Fruit fly (Drosophila melanogaster) whole organism, embryonic: ENCODE data around the gene mRpS31.

Source experiments
- Aef1 ChIP-seq: fragments of 200-800 bp; sonication (Bioruptor generic); IDR thresholded peaks from 3 replicates; pipeline ENCODE4 v1.3.6; 2022; ENCODE audit warnings: missing biosample characterization, missing genetic modification characterization
- Antp ChIP-seq: fragments of 200-800 bp; sonication (Bioruptor generic); optimal IDR thresholded peaks from 3 replicates; lab custom pipeline; 2016; ENCODE audit warnings: missing biosample characterization, missing genetic modification characterization
- Bteb2 ChIP-seq: fragments of 200-800 bp; sonication (Bioruptor generic); optimal IDR thresholded peaks from 2 replicates; lab custom pipeline; 2016; ENCODE audit warnings: missing biosample characterization, missing genetic modification characterization
- CG10267 ChIP-seq: fragments of 200-800 bp; sonication (Bioruptor generic); optimal IDR thresholded peaks from 2 replicates; lab custom pipeline; 2018; ENCODE audit warnings: missing biosample characterization, mild to moderate bottlenecking, missing genetic modification characterization, moderate library complexity
- CG10274 ChIP-seq: fragments of 200-800 bp; sonication (Bioruptor generic); optimal IDR thresholded peaks from 3 replicates; lab custom pipeline; 2017; ENCODE audit warnings: missing biosample characterization, mild to moderate bottlenecking, missing genetic modification characterization
- CG11085 ChIP-seq: fragments of 200-800 bp; sonication (Bioruptor generic); IDR thresholded peaks from 2 replicates; pipeline ENCODE4 v1.3.6; 2022; ENCODE audit warnings: missing biosample characterization, missing genetic modification characterization
- CG11696 ChIP-seq: fragments of 200-800 bp; sonication (Bioruptor generic); IDR thresholded peaks from 2 replicates; pipeline ENCODE4 v1.3.6; 2022; ENCODE audit warnings: missing biosample characterization, missing genetic modification characterization
- CG12071 ChIP-seq: fragments of 200-800 bp; sonication (Bioruptor generic); optimal IDR thresholded peaks from 3 replicates; lab custom pipeline; 2018; ENCODE audit warnings: missing biosample characterization, mild to moderate bottlenecking, missing genetic modification characterization
- CG12104 ChIP-seq: fragments of 200-800 bp; sonication (Bioruptor generic); optimal IDR thresholded peaks from 3 replicates; lab custom pipeline; 2016; ENCODE audit warnings: missing biosample characterization, missing genetic modification characterization
- CG12236 ChIP-seq: fragments of 200-800 bp; sonication (Bioruptor generic); optimal IDR thresholded peaks from 2 replicates; lab custom pipeline; 2016; ENCODE audit warnings: missing biosample characterization, missing genetic modification characterization
- CG14441 ChIP-seq: fragments of 200-800 bp; sonication (Bioruptor generic); IDR thresholded peaks from 2 replicates; pipeline ENCODE4 v1.3.6; 2022; ENCODE audit warnings: missing biosample characterization, missing genetic modification characterization
- CG1647 ChIP-seq: fragments of 200-800 bp; sonication (Bioruptor generic); optimal IDR thresholded peaks from 3 replicates; lab custom pipeline; 2016; ENCODE audit warnings: missing biosample characterization, missing genetic modification characterization
- CG17328 ChIP-seq: fragments of 200-800 bp; sonication (Bioruptor generic); IDR thresholded peaks from 2 replicates; pipeline ENCODE4 v1.3.6; 2022; ENCODE audit warnings: missing biosample characterization, missing genetic modification characterization
- CG1792 ChIP-seq: fragments of 200-800 bp; sonication (Bioruptor generic); optimal IDR thresholded peaks from 2 replicates; lab custom pipeline; 2016; ENCODE audit warnings: missing biosample characterization, missing genetic modification characterization
- CG18599 ChIP-seq: fragments of 200-800 bp; sonication (Bioruptor generic); optimal IDR thresholded peaks from 3 replicates; lab custom pipeline; 2017; ENCODE audit warnings: missing biosample characterization, missing genetic modification characterization, mild to moderate bottlenecking, moderate library complexity, missing genetic modification reagents
- CG2120 ChIP-seq: fragments of 200-800 bp; sonication (Bioruptor generic); optimal IDR thresholded peaks from 3 replicates; lab custom pipeline; 2016; ENCODE audit warnings: missing biosample characterization, missing genetic modification characterization
- CG6175 ChIP-seq: fragments of 200-800 bp; sonication (Bioruptor generic); IDR thresholded peaks from 3 replicates; pipeline ENCODE4 v1.3.6; 2022; ENCODE audit warnings: missing biosample characterization, missing genetic modification characterization
- CG8388 ChIP-seq: fragments of 200-800 bp; sonication (Bioruptor generic); optimal IDR thresholded peaks from 2 replicates; lab custom pipeline; 2019; ENCODE audit warnings: missing biosample characterization, mild to moderate bottlenecking, missing genetic modification characterization, moderate library complexity
- D19A ChIP-seq: fragments of 200-800 bp; optimal IDR thresholded peaks from 3 replicates; lab custom pipeline; 2019; ENCODE audit warnings: missing biosample characterization, mild to moderate bottlenecking, missing genetic modification characterization, moderate library complexity
- Dref ChIP-seq: fragments of 200-800 bp; sonication (Bioruptor generic); IDR thresholded peaks from 2 replicates; pipeline ENCODE4 v1.3.6; 2022; ENCODE audit warnings: missing biosample characterization, missing genetic modification characterization
- Ets65A ChIP-seq: fragments of 200-800 bp; sonication (Bioruptor generic); peaks from one replicate; lab custom pipeline; 2016; ENCODE audit warnings: missing biosample characterization, missing genetic modification characterization
- HLH3B ChIP-seq: fragments of 200-800 bp; sonication (Bioruptor generic); IDR thresholded peaks from 2 replicates; pipeline ENCODE4 v1.3.6; 2022; ENCODE audit warnings: missing biosample characterization, missing genetic modification characterization
- Lhr ChIP-seq: fragments of 200-800 bp; sonication (Bioruptor generic); optimal IDR thresholded peaks from 3 replicates; lab custom pipeline; 2017; ENCODE audit warnings: mild to moderate bottlenecking, missing biosample characterization, missing genetic modification reagents, missing genetic modification characterization
- Lim3 ChIP-seq: fragments of 200-800 bp; sonication (Bioruptor generic); IDR thresholded peaks from 2 replicates; pipeline ENCODE4 v1.3.6; 2022; ENCODE audit warnings: missing biosample characterization, missing genetic modification characterization
- Mrtf ChIP-seq: fragments of 200-800 bp; sonication (Bioruptor generic); IDR thresholded peaks from 3 replicates; pipeline ENCODE4 v1.3.6; 2022; ENCODE audit warnings: missing biosample characterization, missing genetic modification characterization
- Neu2 ChIP-seq: fragments of 200-800 bp; sonication (Bioruptor generic); optimal IDR thresholded peaks from 3 replicates; lab custom pipeline; 2016; ENCODE audit warnings: missing biosample characterization, missing genetic modification characterization, borderline replicate concordance
- Sry-δ ChIP-seq: fragments of 200-800 bp; sonication (Bioruptor generic); optimal IDR thresholded peaks from 2 replicates; lab custom pipeline; 2016; ENCODE audit warnings: missing biosample characterization, missing genetic modification characterization
- Stat92E ChIP-seq, 3 experiments: fragments of >200 bp in 2 of 3; fragments of 200-800 bp in 1 of 3; sonication (Bioruptor generic) in 1 of 3; optimal IDR thresholded peaks; 2 replicates each; lab custom pipeline; 2017 to 2019; ENCODE audit warnings: missing biosample characterization in 3 of 3, missing genetic modification characterization in 3 of 3, mild to moderate bottlenecking in 1 of 3, moderate library complexity in 1 of 3
- abd-A ChIP-seq: fragments of 200-800 bp; sonication (Bioruptor generic); optimal IDR thresholded peaks from 3 replicates; lab custom pipeline; 2019; ENCODE audit warnings: missing biosample characterization, mild to moderate bottlenecking, missing genetic modification characterization, moderate library complexity
- aop ChIP-seq: fragments of 200-800 bp; sonication (Bioruptor generic); IDR thresholded peaks from 2 replicates; pipeline ENCODE4 v1.3.6; 2022; ENCODE audit warnings: missing biosample characterization, missing genetic modification characterization
- chinmo ChIP-seq: fragments of 200-800 bp; sonication (Bioruptor generic); IDR thresholded peaks from 4 replicates; pipeline ENCODE4 v1.3.6; 2022; ENCODE audit warnings: missing biosample characterization, missing genetic modification characterization; ENCODE audit not compliant: partially characterized antibody
- dimm ChIP-seq: fragments of 200-800 bp; sonication (Bioruptor generic); IDR thresholded peaks from 2 replicates; pipeline ENCODE4 v1.3.6; 2022; ENCODE audit warnings: missing biosample characterization, missing genetic modification characterization
- emc ChIP-seq: fragments of 200-800 bp; sonication (Bioruptor generic); optimal IDR thresholded peaks from 2 replicates; lab custom pipeline; 2016; ENCODE audit warnings: missing biosample characterization, missing genetic modification characterization
- grn ChIP-seq: fragments of 200-800 bp; sonication (Bioruptor generic); optimal IDR thresholded peaks from 3 replicates; lab custom pipeline; 2017; ENCODE audit warnings: missing biosample characterization, missing genetic modification characterization
- gsb ChIP-seq: fragments of 200-800 bp; sonication (Bioruptor generic); IDR thresholded peaks from 2 replicates; pipeline ENCODE4 v1.3.6; 2022; ENCODE audit warnings: missing biosample characterization, missing genetic modification characterization
- ind ChIP-seq: fragments of 200-800 bp; sonication (Bioruptor generic); optimal IDR thresholded peaks from 3 replicates; lab custom pipeline; 2016; ENCODE audit warnings: missing biosample characterization, missing genetic modification characterization
- inv ChIP-seq: fragments of 200-800 bp; sonication (Bioruptor generic); IDR thresholded peaks from 2 replicates; pipeline ENCODE4 v1.3.6; 2022; ENCODE audit warnings: missing biosample characterization, missing genetic modification characterization; ENCODE audit not compliant: partially characterized antibody
- kay ChIP-seq: fragments of 200-800 bp; sonication (Bioruptor generic); optimal IDR thresholded peaks from 2 replicates; lab custom pipeline; 2016; ENCODE audit warnings: missing biosample characterization, missing genetic modification characterization
- lola ChIP-seq, 3 experiments: fragments of >200 bp in 2 of 3; fragments of 200-800 bp in 1 of 3; sonication (Bioruptor generic) in 1 of 3; optimal IDR thresholded peaks; 2 replicates each; lab custom pipeline; 2017 to 2019; ENCODE audit warnings: missing biosample characterization in 3 of 3, missing genetic modification characterization in 3 of 3, mild to moderate bottlenecking in 1 of 3, moderate library complexity in 1 of 3
- lov ChIP-seq, 2 experiments: fragments of 200-800 bp in 1 of 2; fragments of >200 bp in 1 of 2; sonication (Bioruptor generic) in 1 of 2; IDR thresholded peaks in 1 of 2; optimal IDR thresholded peaks in 1 of 2; 2 replicates in 1 of 2; 3 replicates in 1 of 2; pipeline versions ENCODE4 v1.3.6 to Lab custom; 2017 to 2022; ENCODE audit warnings: missing biosample characterization in 1 of 2, missing genetic modification characterization in 1 of 2
- mld ChIP-seq: fragments of 200-800 bp; sonication (Bioruptor generic); IDR thresholded peaks from 3 replicates; pipeline ENCODE4 v1.3.6; 2022; ENCODE audit warnings: missing biosample characterization, missing genetic modification characterization; ENCODE audit not compliant: partially characterized antibody
- otp ChIP-seq: fragments of 200-800 bp; sonication (Bioruptor generic); IDR thresholded peaks from 3 replicates; pipeline ENCODE4, ENCODE4 v1.3.6; 2022; ENCODE audit warnings: missing biosample characterization, missing genetic modification characterization
- ro ChIP-seq: fragments of 200-800 bp; sonication (Bioruptor generic); IDR thresholded peaks from 2 replicates; pipeline ENCODE4 v1.3.6; 2022; ENCODE audit warnings: missing biosample characterization, missing genetic modification characterization
- sd ChIP-seq: fragments of 200-800 bp; sonication (Bioruptor generic); optimal IDR thresholded peaks from 3 replicates; lab custom pipeline; 2018; ENCODE audit warnings: missing biosample characterization, mild to moderate bottlenecking, missing genetic modification characterization, moderate library complexity
- slbo ChIP-seq: fragments of 200-800 bp; sonication (Bioruptor generic); IDR thresholded peaks from 2 replicates; pipeline ENCODE4 v1.3.6; 2022; ENCODE audit warnings: missing biosample characterization, missing genetic modification characterization
- sr ChIP-seq: fragments of 200-800 bp; sonication (Bioruptor generic); IDR thresholded peaks from 3 replicates; pipeline ENCODE4 v1.3.6; 2022; ENCODE audit warnings: missing biosample characterization, missing genetic modification characterization
- tll ChIP-seq, 2 experiments: fragments of 200-800 bp in 1 of 2; fragments of >200 bp in 1 of 2; sonication (Bioruptor generic) in 1 of 2; optimal IDR thresholded peaks; 2 replicates each; lab custom pipeline; 2017 to 2019; ENCODE audit warnings: missing biosample characterization in 2 of 2, missing genetic modification characterization in 2 of 2, mild to moderate bottlenecking in 1 of 2, moderate library complexity in 1 of 2
- twi ChIP-seq: fragments of 200-800 bp; optimal IDR thresholded peaks from 2 replicates; lab custom pipeline; 2019; ENCODE audit warnings: missing biosample characterization, mild to moderate bottlenecking, missing genetic modification characterization, moderate library complexity
- vfl ChIP-seq: fragments of 200-800 bp; sonication (Bioruptor generic); optimal IDR thresholded peaks from 2 replicates; lab custom pipeline; 2016; ENCODE audit warnings: missing biosample characterization, missing genetic modification characterization

Gene mRpS31

dm6 chr3L:16037048-16037477, 32.1 kb downstream of the mRpS31 start (continued):
- TF ChIP-seq Bteb2 (GFP tag; lab: Kevin White, UChicago) (peak; percentile 80), CG11085 (GFP tag; lab: Robert Waterston, UW) (peak; percentile 62), Lim3 (0 out of 2 replicates have a peak, but pooled peaks have one; percentile 6), sr (no peak), abd-A (tag; lab: Kevin White, UChicago) (no peak), CG2120 (peak; percentile 89), emc (peak; percentile 48), sd (tag; lab: Kevin White, UChicago) (peak; percentile 58), CG10267 (peak; percentile 81), Neu2 (GFP tag; lab: Kevin White, UChicago) (peak; percentile 54), CG1792 (GFP tag; lab: Kevin White, UChicago) (peak; percentile 68), CG18599 (GFP tag; lab: Kevin White, UChicago) (peak; percentile 86), CG12236 (GFP tag; lab: Kevin White, UChicago) (peak; percentile 32), slbo (GFP tag; lab: Robert Waterston, UW) (peak; percentile 91), chinmo (GFP tag; lab: Robert Waterston, UW) (0 out of 4 replicates have a peak, but pooled peaks have one; percentile 43), Antp (peak; percentile 67), HLH3B (GFP tag; lab: Robert Waterston, UW) (peak; percentile 69), Dref (peak; percentile 95), otp (GFP tag; lab: Robert Waterston, UW) (peak; percentile 60; the same call in 1 of the 3 replicates), vfl (GFP tag; lab: Kevin White, UChicago) (peak; percentile 58), twi (tag; lab: Kevin White, UChicago) (peak; percentile 22), Lhr (GFP tag; lab: Kevin White, UChicago) (peak; percentile 99), CG14441 (GFP tag; lab: Robert Waterston, UW) (peak; percentile 81), Sry-δ (GFP tag; lab: Kevin White, UChicago) (peak; percentile 77), ro (GFP tag; lab: Robert Waterston, UW) (no peak), Mrtf (GFP tag; lab: Robert Waterston, UW) (peak; percentile 57; the same call in 2 of the 3 replicates), CG8388 (GFP tag; lab: Kevin White, UChicago) (peak; percentile 68), D19A (tag; lab: Kevin White, UChicago) (peak; percentile 37), Stat92E (GFP tag; optimal IDR thresholded peaks at IDR 0.05; lab: Kevin White, UChicago) (peak in 1 of 3 experiments; percentile 17), dimm (0 out of 2 replicates have a peak, but pooled peaks have one; percentile 6), mld (GFP tag; lab: Robert Waterston, UW) (no peak), Aef1 (GFP tag; lab: Robert Waterston, UW) (peak; percentile 66; the same call in 2 of the 3 replicates), Ets65A (GFP tag; lab: Kevin White, UChicago) (peak; percentile 97), ind (peak; percentile 73), grn (peak; percentile 17), CG12071 (GFP tag; lab: Kevin White, UChicago) (peak; percentile 81), aop (no peak), CG10274 (GFP tag; lab: Kevin White, UChicago) (peak; percentile 50), CG17328 (GFP tag; lab: Robert Waterston, UW) (peak; percentile 81), CG1647 (GFP tag; lab: Kevin White, UChicago) (peak; percentile 81), CG12104 (peak; percentile 56), kay (peak; percentile 93), lola (GFP tag; optimal IDR thresholded peaks at IDR 0.05; lab: Kevin White, UChicago) (peak in 1 of 3 experiments; percentile 55), lov (optimal IDR thresholded peaks at IDR 0.05; lab: Kevin White, UChicago) (no peak), lov (GFP tag; IDR thresholded peaks at IDR 0.05; lab: Robert Waterston, UW) (peak; percentile 76; the same call in 2 of the 3 replicates), CG11696 (peak; percentile 66), CG6175 (GFP tag; lab: Robert Waterston, UW) (0 out of 3 replicates have a peak, but pooled peaks have one; percentile 37), inv (no peak; the same call in 1 of the 2 replicates), gsb (GFP tag; lab: Robert Waterston, UW) (peak; percentile 72), tll (GFP tag; optimal IDR thresholded peaks at IDR 0.05; lab: Kevin White, UChicago) (peak in 1 of 2 experiments; percentile 19)
